Worm (Caenorhabditis elegans) whole organism, L1 larva: ENCODE measurements around the gene M01H9.4.

Experiments
- C04F5.9 ChIP-seq: sonication (generic microtip); optimal IDR thresholded peaks from 2 replicates; lab custom pipeline; 2016; ENCODE audit warnings: missing genetic modification characterization, missing compliant biosample characterization
- C34B4.2 ChIP-seq: sonication (generic microtip); optimal IDR thresholded peaks from 2 replicates; lab custom pipeline; 2017; ENCODE audit warnings: mild to moderate bottlenecking, missing genetic modification characterization, missing compliant biosample characterization
- Y116A8C.19 ChIP-seq: sonication (generic microtip); optimal IDR thresholded peaks from 2 replicates; lab custom pipeline; 2016; ENCODE audit warnings: missing compliant biosample characterization, missing genetic modification characterization, borderline replicate concordance
- blmp-1 ChIP-seq: fragments of 150-350 bp; optimal IDR thresholded peaks from 2 replicates; lab custom pipeline; 2014; ENCODE audit warnings: missing biosample characterization, missing genetic modification characterization
- ceh-8 ChIP-seq: fragments of 200-800 bp; sonication (Bioruptor generic); optimal IDR thresholded peaks from 2 replicates; lab custom pipeline; 2018; ENCODE audit warnings: mild to moderate bottlenecking, missing genetic modification characterization, moderate library complexity, missing compliant biosample characterization
- ceh-82 ChIP-seq, 3 experiments: fragments of 150-350 bp in 1 of 3; sonication (generic microtip) in 2 of 3; optimal IDR thresholded peaks; 2 replicates each; lab custom pipeline; 2014 to 2017; ENCODE audit warnings: missing biosample characterization in 3 of 3, missing genetic modification characterization in 3 of 3
- ceh-88 ChIP-seq: fragments of 200-800 bp; sonication (Bioruptor generic); IDR thresholded peaks from 2 replicates; pipeline ENCODE4 v1.3.6; 2022; ENCODE audit warnings: missing genetic modification characterization, missing compliant biosample characterization
- ceh-90 ChIP-seq: sonication (generic microtip); optimal IDR thresholded peaks from 2 replicates; lab custom pipeline; 2016; ENCODE audit warnings: missing genetic modification characterization, missing compliant biosample characterization
- ces-1 ChIP-seq: fragments of 150-350 bp; optimal IDR thresholded peaks from 2 replicates; lab custom pipeline; 2014; ENCODE audit warnings: missing biosample characterization, missing genetic modification reagents, missing genetic modification characterization
- dpl-1 ChIP-seq, 3 experiments: fragments of 150-350 bp in 2 of 3; sonication (generic microtip) in 1 of 3; optimal IDR thresholded peaks; 2 replicates each; lab custom pipeline; 2014 to 2017; ENCODE audit warnings: missing biosample characterization in 3 of 3, missing genetic modification characterization in 3 of 3, missing genetic modification reagents in 3 of 3
- dsc-1 ChIP-seq: sonication (generic microtip); optimal IDR thresholded peaks from 2 replicates; lab custom pipeline; 2016; ENCODE audit warnings: mild to moderate bottlenecking, missing genetic modification characterization, missing compliant biosample characterization
- efl-3 ChIP-seq: fragments of 200-800 bp; sonication (Bioruptor generic); optimal IDR thresholded peaks from 2 replicates; lab custom pipeline; 2018; ENCODE audit warnings: mild to moderate bottlenecking, missing genetic modification characterization, missing compliant biosample characterization
- egl-13 ChIP-seq: sonication (generic microtip); optimal IDR thresholded peaks from 2 replicates; lab custom pipeline; 2016; ENCODE audit warnings: missing genotype, missing genetic modification reagents, missing genetic modification characterization, missing compliant biosample characterization
- egl-27 ChIP-seq, 2 experiments: fragments of 150-350 bp in 1 of 2; sonication (generic microtip); optimal IDR thresholded peaks; 3 replicates each; lab custom pipeline; 2017 to 2018; ENCODE audit warnings: missing biosample characterization in 2 of 2, missing genetic modification characterization in 2 of 2, missing genetic modification reagents in 2 of 2
- elt-3 ChIP-seq, 6 experiments: fragments of 150-350 bp in 1 of 6; sonication (generic microtip); optimal IDR thresholded peaks; 2 replicates each; lab custom pipeline; 2017 to 2018; ENCODE audit warnings: missing biosample characterization in 6 of 6, missing genetic modification characterization in 6 of 6, inconsistent platforms in 1 of 6
- ets-5 ChIP-seq: fragments of 200-800 bp; sonication (Bioruptor generic); IDR thresholded peaks from 2 replicates; pipeline ENCODE4 v1.3.6; 2022; ENCODE audit warnings: missing genetic modification characterization, missing compliant biosample characterization
- fkh-10 ChIP-seq: sonication (generic microtip); optimal IDR thresholded peaks from 2 replicates; lab custom pipeline; 2017; ENCODE audit warnings: missing biosample characterization, missing genetic modification reagents, missing genetic modification characterization
- fos-1 ChIP-seq: fragments of 150-350 bp; optimal IDR thresholded peaks from 2 replicates; lab custom pipeline; 2014; ENCODE audit warnings: missing biosample characterization, missing genetic modification characterization
- hlh-4 ChIP-seq: sonication (generic microtip); optimal IDR thresholded peaks from 2 replicates; lab custom pipeline; 2016; ENCODE audit warnings: mild to moderate bottlenecking, missing genetic modification characterization, missing compliant biosample characterization
- hpl-2 ChIP-seq: fragments of 150-350 bp; optimal IDR thresholded peaks from 2 replicates; lab custom pipeline; 2014; ENCODE audit warnings: missing biosample characterization, missing genetic modification reagents, missing genetic modification characterization
- jun-1 ChIP-seq: fragments of 150-350 bp; optimal IDR thresholded peaks from 2 replicates; lab custom pipeline; 2014; ENCODE audit warnings: missing biosample characterization, missing genetic modification reagents, missing genetic modification characterization
- lin-13 ChIP-seq: fragments of 150-350 bp; optimal IDR thresholded peaks from 2 replicates; lab custom pipeline; 2014; ENCODE audit warnings: missing biosample characterization, missing genetic modification reagents, missing genetic modification characterization
- lin-15B ChIP-seq: fragments of 150-350 bp; sonication (generic microtip); optimal IDR thresholded peaks from 3 replicates; lab custom pipeline; 2014; ENCODE audit warnings: missing biosample characterization, missing genetic modification characterization
- lin-35 ChIP-seq, 2 experiments: fragments of 150-350 bp; optimal IDR thresholded peaks; 2 replicates each; lab custom pipeline; 2014; ENCODE audit warnings: missing biosample characterization in 2 of 2, missing genetic modification characterization in 2 of 2, missing genetic modification reagents in 2 of 2
- mab-9 ChIP-seq: fragments of 200-800 bp; sonication (Bioruptor generic); IDR thresholded peaks from 2 replicates; pipeline ENCODE4 v1.3.6; 2022; ENCODE audit warnings: missing genetic modification reagents, missing genetic modification characterization, missing compliant biosample characterization
- mdl-1 ChIP-seq, 2 experiments: fragments of 150-350 bp; optimal IDR thresholded peaks; 2 replicates each; lab custom pipeline; 2014 to 2017; ENCODE audit warnings: missing biosample characterization in 2 of 2, missing genetic modification characterization in 2 of 2, inconsistent platforms in 1 of 2
- mep-1 ChIP-seq: fragments of 150-350 bp; optimal IDR thresholded peaks from 2 replicates; lab custom pipeline; 2014; ENCODE audit warnings: missing biosample characterization, missing genetic modification characterization
- nhr-11 ChIP-seq: fragments of 150-350 bp; optimal IDR thresholded peaks from 2 replicates; lab custom pipeline; 2014; ENCODE audit warnings: missing biosample characterization, missing genetic modification characterization
- nhr-12 ChIP-seq: sonication (generic microtip); optimal IDR thresholded peaks from 2 replicates; lab custom pipeline; 2017; ENCODE audit warnings: missing biosample characterization, missing genetic modification characterization
- nhr-47 ChIP-seq: sonication (generic microtip); optimal IDR thresholded peaks from 2 replicates; lab custom pipeline; 2016; ENCODE audit warnings: mild to moderate bottlenecking, missing genetic modification characterization, moderate library complexity, missing compliant biosample characterization
- nhr-77 ChIP-seq: fragments of 150-350 bp; optimal IDR thresholded peaks from 2 replicates; lab custom pipeline; 2014; ENCODE audit warnings: missing biosample characterization, missing genetic modification characterization
- nhr-84 ChIP-seq: sonication (generic microtip); optimal IDR thresholded peaks from 2 replicates; lab custom pipeline; 2017; ENCODE audit warnings: missing biosample characterization, missing genetic modification characterization
- nhr-90 ChIP-seq: sonication (generic microtip); optimal IDR thresholded peaks from 2 replicates; lab custom pipeline; 2016; ENCODE audit warnings: mild to moderate bottlenecking, missing genetic modification characterization, missing compliant biosample characterization; ENCODE audit not compliant: poor library complexity
- pag-3 ChIP-seq: sonication (generic microtip); optimal IDR thresholded peaks from 2 replicates; lab custom pipeline; 2017; ENCODE audit warnings: missing genetic modification characterization, mild to moderate bottlenecking, missing compliant biosample characterization, antibody characterized with exemption, borderline replicate concordance; ENCODE audit not compliant: insufficient read depth
- pax-3 ChIP-seq: fragments of 200-800 bp; sonication (Bioruptor generic); optimal IDR thresholded peaks from 2 replicates; lab custom pipeline; 2018; ENCODE audit warnings: mild to moderate bottlenecking, missing genetic modification characterization, moderate library complexity, missing compliant biosample characterization
- snpc-4 ChIP-seq: fragments of 150-350 bp; optimal IDR thresholded peaks from 2 replicates; lab custom pipeline; 2014; ENCODE audit warnings: missing biosample characterization, missing genetic modification characterization
- snu-23 ChIP-seq: sonication (generic microtip); optimal IDR thresholded peaks from 2 replicates; lab custom pipeline; 2016; ENCODE audit warnings: missing genetic modification characterization, missing compliant biosample characterization
- sox-4 ChIP-seq: sonication (generic microtip); optimal IDR thresholded peaks from 2 replicates; lab custom pipeline; 2016; ENCODE audit warnings: missing genetic modification characterization, missing compliant biosample characterization
- sup-37 ChIP-seq: fragments of 200-800 bp; sonication (Bioruptor generic); optimal IDR thresholded peaks from 2 replicates; lab custom pipeline; 2018; ENCODE audit warnings: mild to moderate bottlenecking, missing genetic modification characterization, missing compliant biosample characterization
- swsn-7 ChIP-seq: sonication (generic microtip); optimal IDR thresholded peaks from 2 replicates; lab custom pipeline; 2016; ENCODE audit warnings: missing genetic modification characterization, missing compliant biosample characterization
- tbx-2 ChIP-seq: sonication (generic microtip); optimal IDR thresholded peaks from 2 replicates; lab custom pipeline; 2016; ENCODE audit warnings: missing genetic modification characterization, missing compliant biosample characterization
- unc-86 ChIP-seq: sonication (generic microtip); optimal IDR thresholded peaks from 2 replicates; lab custom pipeline; 2016; ENCODE audit warnings: missing genetic modification characterization, missing compliant biosample characterization
- unc-98 ChIP-seq: fragments of 200-800 bp; sonication (Bioruptor generic); IDR thresholded peaks from 2 replicates; pipeline ENCODE4 v1.3.6; 2022; ENCODE audit warnings: missing genetic modification characterization, missing compliant biosample characterization
- vab-15 ChIP-seq: sonication (generic microtip); optimal IDR thresholded peaks from 2 replicates; lab custom pipeline; 2017; ENCODE audit warnings: missing genotype, mild to moderate bottlenecking, missing genetic modification characterization, missing compliant biosample characterization
- xbp-1 ChIP-seq: sonication (generic microtip); optimal IDR thresholded peaks from 2 replicates; lab custom pipeline; 2016; ENCODE audit warnings: missing genetic modification characterization, missing compliant biosample characterization
- zag-1 ChIP-seq: fragments of 150-350 bp; optimal IDR thresholded peaks from 2 replicates; lab custom pipeline; 2014; ENCODE audit warnings: missing biosample characterization, missing genetic modification characterization
- ztf-11 ChIP-seq, 2 experiments: sonication (generic microtip); optimal IDR thresholded peaks; 2 replicates each; lab custom pipeline; 2016 to 2017; ENCODE audit warnings: missing genetic modification characterization in 2 of 2, missing biosample characterization in 1 of 2, missing compliant biosample characterization in 1 of 2
- ztf-4 ChIP-seq: fragments of 150-350 bp; optimal IDR thresholded peaks from 2 replicates; lab custom pipeline; 2014; ENCODE audit warnings: missing biosample characterization, missing genetic modification characterization

M01H9.4 gene

ce11 chrIV:4446884-4447283, 35.8 kb downstream of the M01H9.4 start (continued):
- TF ChIP-seq dpl-1 (GFP tag; optimal IDR thresholded peaks at IDR 0.05; lab: Kevin White, UChicago) (peak; percentile 13 to 45 (median 30)), nhr-84 (tag; lab: Kevin White, UChicago) (no peak), efl-3 (GFP tag; lab: Kevin White, UChicago) (no peak), nhr-90 (tag; lab: Kevin White, UChicago) (no peak), ztf-11 (tag; optimal IDR thresholded peaks at IDR 0.05; lab: Kevin White, UChicago) (peak in 1 of 2 experiments; percentile 23), sox-4 (tag; lab: Kevin White, UChicago) (no peak), nhr-11 (tag; lab: Kevin White, UChicago) (no peak), ztf-4 (tag; lab: Kevin White, UChicago) (no peak), C04F5.9 (no peak)

ce11 chrIV:4445711-4446290, 36.9 kb downstream of the M01H9.4 start, which contains the start of the genes wapl-1 and htz-1:
TSS of gene wapl-1 (minus strand) at chrIV:4445740.
TSS of gene htz-1 (plus strand) at chrIV:4446216.
- peak; percentile 43 to 92 (median 80) for TF ChIP-seq elt-3 (tag; optimal IDR thresholded peaks at IDR 0.05; lab: Kevin White, UChicago)
- peak; percentile 86 for TF ChIP-seq ceh-88 (GFP tag; lab: Robert Waterston, UW)
- peak; percentile 85 for TF ChIP-seq mab-9 (GFP tag; lab: Robert Waterston, UW)
- TF ChIP-seq Y116A8C.19 = no peak
- peak; percentile 98 for TF ChIP-seq xbp-1 (tag; lab: Kevin White, UChicago)
- TF ChIP-seq nhr-84 (tag; lab: Kevin White, UChicago) = no peak
- TF ChIP-seq nhr-47 = peak; percentile 98
- peak in 1 of 2 experiments; percentile 93 for TF ChIP-seq ztf-11 (tag; optimal IDR thresholded peaks at IDR 0.05; lab: Kevin White, UChicago)
- peak; percentile 92 for TF ChIP-seq fos-1
- TF ChIP-seq swsn-7 (tag; lab: Kevin White, UChicago) = peak; percentile 97
- TF ChIP-seq nhr-12 (tag; lab: Kevin White, UChicago) = no peak
- TF ChIP-seq pax-3 (tag; lab: Kevin White, UChicago) = peak; percentile 95
- no peak for TF ChIP-seq unc-98 (GFP tag; lab: Robert Waterston, UW)
- TF ChIP-seq sox-4 (tag; lab: Kevin White, UChicago) = peak; percentile 89
- peak; percentile 97 to 98 (median 97) for TF ChIP-seq ceh-82 (tag; optimal IDR thresholded peaks at IDR 0.05; lab: Kevin White, UChicago)
- peak; percentile 90 for TF ChIP-seq egl-13
- TF ChIP-seq tbx-2 = peak; percentile 97
- peak; percentile 44 for TF ChIP-seq efl-3 (GFP tag; lab: Kevin White, UChicago)
- TF ChIP-seq ets-5 (GFP tag; lab: Robert Waterston, UW) = no peak
- peak; percentile 81 for TF ChIP-seq sup-37 (GFP tag; lab: Kevin White, UChicago)
- no peak for TF ChIP-seq hlh-4 (tag; lab: Kevin White, UChicago)
- peak; percentile 96 for TF ChIP-seq lin-15B
- peak; percentile 97 for TF ChIP-seq mep-1 (tag; lab: Kevin White, UChicago)
- TF ChIP-seq pag-3 (tag; lab: Kevin White, UChicago) = no peak
- TF ChIP-seq nhr-77 (tag; lab: Kevin White, UChicago) = peak; percentile 92
- TF ChIP-seq C34B4.2 (tag; lab: Kevin White, UChicago) = no peak
- peak; percentile 98 for TF ChIP-seq unc-86 (tag; lab: Kevin White, UChicago)
- TF ChIP-seq C04F5.9 = peak; percentile 89
- TF ChIP-seq hpl-2 (GFP tag; lab: Kevin White, UChicago) = peak; percentile 87
- peak; percentile 86 for TF ChIP-seq blmp-1 (tag; lab: Kevin White, UChicago)
- TF ChIP-seq egl-27 (tag; optimal IDR thresholded peaks at IDR 0.05; lab: Kevin White, UChicago) = peak; percentile 51 to 54
- peak; percentile 96 to 98 for TF ChIP-seq lin-35 (GFP tag; optimal IDR thresholded peaks at IDR 0.05; lab: Kevin White, UChicago)
- TF ChIP-seq snu-23 (GFP tag; lab: Kevin White, UChicago) = peak; percentile 98
- peak; percentile 88 for TF ChIP-seq vab-15
- peak; percentile 84 for TF ChIP-seq snpc-4
- peak in 1 of 2 experiments; percentile 94 for TF ChIP-seq mdl-1 (tag; optimal IDR thresholded peaks at IDR 0.05; lab: Kevin White, UChicago)
- TF ChIP-seq dsc-1 (tag; lab: Kevin White, UChicago) = peak; percentile 95
- peak; percentile 98 for TF ChIP-seq lin-13 (GFP tag; lab: Kevin White, UChicago)
- peak; percentile 91 for TF ChIP-seq ceh-8 (GFP tag; lab: Kevin White, UChicago)
- peak; percentile 92 for TF ChIP-seq fkh-10 (GFP tag; lab: Kevin White, UChicago)
- TF ChIP-seq zag-1 (tag; lab: Kevin White, UChicago) = peak; percentile 52
- no peak for TF ChIP-seq ces-1 (GFP tag; lab: Kevin White, UChicago)
- TF ChIP-seq jun-1 = peak; percentile 95
- peak; percentile 13 for TF ChIP-seq ceh-90 (tag; lab: Kevin White, UChicago)
